Fruit fly (Drosophila melanogaster): ENCODE results near the gene Zip71B.

DNA sequence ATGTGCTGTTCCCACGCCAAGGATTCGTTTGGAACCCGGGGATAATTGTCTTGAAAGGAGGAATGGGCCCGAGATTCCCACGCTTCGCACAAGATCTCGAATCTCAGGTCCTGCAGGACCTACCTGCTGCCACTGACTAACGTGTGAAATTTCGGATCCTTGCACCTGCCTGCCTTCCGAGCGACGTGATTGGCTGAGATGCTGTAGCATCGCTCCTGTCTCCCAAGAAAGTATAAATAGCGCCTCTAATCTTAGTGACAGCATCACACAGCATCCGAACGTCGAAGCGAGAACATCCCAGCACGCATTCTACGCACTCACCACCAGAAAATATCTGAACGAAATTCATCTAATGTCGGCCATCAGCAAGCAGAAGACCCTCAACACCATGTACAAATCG is 17.1 kb upstream of the Zip71B start:
- no peak for TF ChIP-seq Myc (optimal IDR thresholded peaks at IDR 0.05)
- no peak for TF ChIP-seq h (optimal IDR thresholded peaks at IDR 0.05)
- TF ChIP-seq insv (optimal IDR thresholded peaks at IDR 0.05): no peak
- no peak for TF ChIP-seq psq (optimal IDR thresholded peaks at IDR 0.05)
